Worm (Caenorhabditis elegans): ENCODE data around the gene cap-1.

The cap-1 gene

ce11 chrIV:7222088-7222487 lies 7.9 kb downstream of the cap-1 start:
- TF ChIP-seq pes-1 (GFP tag; IDR thresholded peaks at IDR 0.05): no peak
- TF ChIP-seq tbx-37 (GFP tag; conservative IDR thresholded peaks at IDR 0.05): no peak
- TF ChIP-seq scrt-1 (GFP tag; IDR thresholded peaks at IDR 0.05): no peak
- no peak for TF ChIP-seq F13C5.2 (tag; optimal IDR thresholded peaks at IDR 0.05)
- no peak for TF ChIP-seq flt-1 (GFP tag; IDR thresholded peaks at IDR 0.05)
- no peak for TF ChIP-seq aly-1 (tag; optimal IDR thresholded peaks at IDR 0.05)
- no peak for TF ChIP-seq ceh-13 (GFP tag; optimal IDR thresholded peaks at IDR 0.05)
- TF ChIP-seq tra-4 (tag; optimal IDR thresholded peaks at IDR 0.05): no peak
- no peak for TF ChIP-seq hmg-4 (GFP tag; optimal IDR thresholded peaks at IDR 0.05)
- TF ChIP-seq ceh-36 (tag; optimal IDR thresholded peaks at IDR 0.05): no peak
- no peak for TF ChIP-seq sea-1 (GFP tag; conservative IDR thresholded peaks at IDR 0.05)
- TF ChIP-seq hmbx-1 (tag; optimal IDR thresholded peaks at IDR 0.05): no peak
- no peak for TF ChIP-seq hnd-1 (tag; optimal IDR thresholded peaks at IDR 0.05)
- no peak for TF ChIP-seq tbx-11 (GFP tag; IDR thresholded peaks at IDR 0.05)
- no peak for TF ChIP-seq ama-1 (optimal IDR thresholded peaks at IDR 0.05)
- no peak for TF ChIP-seq B0310.2 (tag; optimal IDR thresholded peaks at IDR 0.05)
- TF ChIP-seq ets-7 (tag; optimal IDR thresholded peaks at IDR 0.05): no peak

- TF ChIP-seq scrt-1 (GFP tag; IDR thresholded peaks at IDR 0.05) (no peak), pes-1 (GFP tag; IDR thresholded peaks at IDR 0.05) (no peak), tbx-37 (GFP tag; conservative IDR thresholded peaks at IDR 0.05) (no peak), F13C5.2 (tag; optimal IDR thresholded peaks at IDR 0.05) (no peak), ets-7 (tag; optimal IDR thresholded peaks at IDR 0.05) (no peak), flt-1 (GFP tag; IDR thresholded peaks at IDR 0.05) (no peak), tra-4 (tag; optimal IDR thresholded peaks at IDR 0.05) (no peak), ceh-36 (tag; optimal IDR thresholded peaks at IDR 0.05) (no peak), hmg-4 (GFP tag; optimal IDR thresholded peaks at IDR 0.05) (no peak)
These were observed 10.5 kb downstream of the cap-1 start, which contains the start of the genes glb-23 and R13A1.1 for ce11 chrIV:7219398-7220087. Gene glb-23 (minus strand): TSS chrIV:7219498. Gene R13A1.1 (plus strand): TSS chrIV:7220037.

- no peak for TF ChIP-seq ama-1 (optimal IDR thresholded peaks at IDR 0.05)
- TF ChIP-seq B0310.2 (tag; optimal IDR thresholded peaks at IDR 0.05): no peak
- TF ChIP-seq tbx-11 (GFP tag; IDR thresholded peaks at IDR 0.05): no peak
- TF ChIP-seq sea-1 (GFP tag; conservative IDR thresholded peaks at IDR 0.05): no peak
- no peak for TF ChIP-seq scrt-1 (GFP tag; IDR thresholded peaks at IDR 0.05)
- TF ChIP-seq pes-1 (GFP tag; IDR thresholded peaks at IDR 0.05): no peak
- no peak for TF ChIP-seq ceh-13 (GFP tag; optimal IDR thresholded peaks at IDR 0.05)
- TF ChIP-seq tra-4 (tag; optimal IDR thresholded peaks at IDR 0.05): no peak
These were observed 13.8 kb downstream of the cap-1 start for ce11 chrIV:7216210-7216609.

ce11 chrIV:7212769-7213168 lies 17.3 kb downstream of the cap-1 start:
- TF ChIP-seq ama-1 (optimal IDR thresholded peaks at IDR 0.05): no peak
- no peak for TF ChIP-seq flt-1 (GFP tag; IDR thresholded peaks at IDR 0.05)

ce11 chrIV:7211313-7211712 lies 18.7 kb downstream of the cap-1 start:
- TF ChIP-seq hnd-1 (tag; optimal IDR thresholded peaks at IDR 0.05) (no peak), sea-1 (GFP tag; conservative IDR thresholded peaks at IDR 0.05) (no peak), ets-7 (tag; optimal IDR thresholded peaks at IDR 0.05) (no peak), scrt-1 (GFP tag; IDR thresholded peaks at IDR 0.05) (no peak), pes-1 (GFP tag; IDR thresholded peaks at IDR 0.05) (no peak), tra-4 (tag; optimal IDR thresholded peaks at IDR 0.05) (no peak), aly-1 (tag; optimal IDR thresholded peaks at IDR 0.05) (no peak), tbx-11 (GFP tag; IDR thresholded peaks at IDR 0.05) (no peak)

ce11 chrIV:7208961-7209360 lies 21.1 kb downstream of the cap-1 start:
- TF ChIP-seq aly-1 (tag; optimal IDR thresholded peaks at IDR 0.05) (no peak), ceh-13 (GFP tag; optimal IDR thresholded peaks at IDR 0.05) (no peak), tbx-37 (GFP tag; conservative IDR thresholded peaks at IDR 0.05) (no peak), scrt-1 (GFP tag; IDR thresholded peaks at IDR 0.05) (no peak), ets-7 (tag; optimal IDR thresholded peaks at IDR 0.05) (no peak), hnd-1 (tag; optimal IDR thresholded peaks at IDR 0.05) (no peak), F13C5.2 (tag; optimal IDR thresholded peaks at IDR 0.05) (no peak), hmbx-1 (tag; optimal IDR thresholded peaks at IDR 0.05) (no peak), pes-1 (GFP tag; IDR thresholded peaks at IDR 0.05) (no peak), tra-4 (tag; optimal IDR thresholded peaks at IDR 0.05) (no peak), B0310.2 (tag; optimal IDR thresholded peaks at IDR 0.05) (no peak), ceh-36 (tag; optimal IDR thresholded peaks at IDR 0.05) (no peak)

- TF ChIP-seq hnd-1 (tag; optimal IDR thresholded peaks at IDR 0.05): no peak
- TF ChIP-seq ama-1 (optimal IDR thresholded peaks at IDR 0.05): no peak
- TF ChIP-seq pes-1 (GFP tag; IDR thresholded peaks at IDR 0.05): no peak
- no peak for TF ChIP-seq B0310.2 (tag; optimal IDR thresholded peaks at IDR 0.05)
- TF ChIP-seq hmbx-1 (tag; optimal IDR thresholded peaks at IDR 0.05): no peak
- no peak for TF ChIP-seq ets-7 (tag; optimal IDR thresholded peaks at IDR 0.05)
- no peak for TF ChIP-seq hmg-4 (GFP tag; optimal IDR thresholded peaks at IDR 0.05)
- no peak for TF ChIP-seq sea-1 (GFP tag; conservative IDR thresholded peaks at IDR 0.05)
- TF ChIP-seq F13C5.2 (tag; optimal IDR thresholded peaks at IDR 0.05): no peak
- TF ChIP-seq aly-1 (tag; optimal IDR thresholded peaks at IDR 0.05): no peak
- TF ChIP-seq tra-4 (tag; optimal IDR thresholded peaks at IDR 0.05): no peak
- TF ChIP-seq flt-1 (GFP tag; IDR thresholded peaks at IDR 0.05): no peak
- no peak for TF ChIP-seq tbx-11 (GFP tag; IDR thresholded peaks at IDR 0.05)
These were observed 24.1 kb downstream of the cap-1 start, which contains the start of gene kcc-1 for ce11 chrIV:7205969-7206368. Gene kcc-1 (plus strand): TSS chrIV:7206269.

ce11 chrIV:7203696-7204095 lies 26.3 kb downstream of the cap-1 start, which contains the start of gene R13A1.3:
Gene R13A1.3 (plus strand): TSS chrIV:7203996.
- TF ChIP-seq F13C5.2 (tag; optimal IDR thresholded peaks at IDR 0.05): no peak
- TF ChIP-seq tbx-37 (GFP tag; conservative IDR thresholded peaks at IDR 0.05): no peak
- no peak for TF ChIP-seq tra-4 (tag; optimal IDR thresholded peaks at IDR 0.05)
- TF ChIP-seq ceh-13 (GFP tag; optimal IDR thresholded peaks at IDR 0.05): no peak
